Worm (Caenorhabditis elegans) whole organism, L3 larva: ENCODE measurements around the gene Y14H12A.1.

Source experiments
- aly-2 ChIP-seq: fragments of 150-350 bp; optimal IDR thresholded peaks from 2 replicates; lab custom pipeline; 2014; ENCODE audit warnings: missing biosample characterization, missing genetic modification characterization
- mdl-1 ChIP-seq: fragments of 150-350 bp; optimal IDR thresholded peaks from 2 replicates; lab custom pipeline; 2014; ENCODE audit warnings: missing biosample characterization, missing genetic modification characterization
- nhr-11 ChIP-seq: fragments of 150-350 bp; optimal IDR thresholded peaks from 2 replicates; lab custom pipeline; 2014; ENCODE audit warnings: missing biosample characterization, missing genetic modification characterization
- pha-4 ChIP-seq: fragments of 150-350 bp; optimal IDR thresholded peaks from 2 replicates; lab custom pipeline; 2014; ENCODE audit warnings: missing biosample characterization, missing genetic modification reagents, missing genetic modification characterization
- skn-1 ChIP-seq: fragments of 150-350 bp; optimal IDR thresholded peaks from 2 replicates; lab custom pipeline; 2014; ENCODE audit warnings: missing biosample characterization, missing genetic modification characterization
- snpc-4 ChIP-seq: fragments of 150-350 bp; optimal IDR thresholded peaks from 2 replicates; lab custom pipeline; 2014; ENCODE audit warnings: missing biosample characterization, missing genetic modification characterization
- tbx-2 ChIP-seq: sonication (generic microtip); optimal IDR thresholded peaks from 2 replicates; lab custom pipeline; 2016; ENCODE audit warnings: mild to moderate bottlenecking, missing genetic modification characterization, missing compliant biosample characterization
- unc-62 ChIP-seq: fragments of 150-350 bp; sonication (generic microtip); optimal IDR thresholded peaks from 4 replicates; lab custom pipeline; 2014; ENCODE audit warnings: missing biosample characterization, missing genetic modification reagents, missing genetic modification characterization

ce11 chrII:4000430-4000829 lies 7.4 kb downstream of the Y14H12A.1 start:
- TF ChIP-seq nhr-11 (tag; lab: Kevin White, UChicago) (no peak), snpc-4 (tag; lab: Kevin White, UChicago) (no peak), mdl-1 (tag; lab: Kevin White, UChicago) (no peak), aly-2 (tag; lab: Kevin White, UChicago) (no peak), unc-62 (no peak), skn-1 (tag; lab: Kevin White, UChicago) (no peak), pha-4 (tag; lab: Kevin White, UChicago) (no peak), tbx-2 (tag; lab: Kevin White, UChicago) (no peak)
